Fruit fly (Drosophila melanogaster) whole organism: Measurements from ENCODE around the gene CG3764.

ENCODE experiments used
- CG8478 ChIP-seq: fragments of >200 bp; optimal IDR thresholded peaks from 2 replicates; lab custom pipeline; 2018; ENCODE audit warnings: inconsistent platforms
- Dll ChIP-seq: fragments of >200 bp; optimal IDR thresholded peaks from 2 replicates; lab custom pipeline; 2017
- pan ChIP-seq: fragments of >200 bp; optimal IDR thresholded peaks from 2 replicates; lab custom pipeline; 2017
- psq ChIP-seq: fragments of >200 bp; optimal IDR thresholded peaks from 2 replicates; lab custom pipeline; 2017

- no peak for TF ChIP-seq psq
- TF ChIP-seq CG8478 (lab: Kevin White, UChicago), result no peak
- TF ChIP-seq Dll, result no peak
- TF ChIP-seq pan (lab: Kevin White, UChicago), result no peak
Observed at dm6 chr3L:17023641-17024040, 11.3 kb upstream of the CG3764 start, which contains the start of gene a10.
